Fruit fly (Drosophila melanogaster): ENCODE measurements around the gene Vml.

- TF ChIP-seq jim (GFP tag; optimal IDR thresholded peaks at IDR 0.05) (no peak), Hr83 (GFP tag; optimal IDR thresholded peaks at IDR 0.05; ENCODE audit: poor library complexity, severe bottlenecking) (no peak), sv (GFP tag; optimal IDR thresholded peaks at IDR 0.05) (no peak), pan (optimal IDR thresholded peaks at IDR 0.05) (no peak), woc (GFP tag; optimal IDR thresholded peaks at IDR 0.05) (no peak), dmrt93B (GFP tag; optimal IDR thresholded peaks at IDR 0.05) (no peak), dsf (GFP tag; optimal IDR thresholded peaks at IDR 0.05; ENCODE audit: borderline replicate concordance) (no peak), N (GFP tag; optimal IDR thresholded peaks at IDR 0.05) (no peak), br (GFP tag; optimal IDR thresholded peaks at IDR 0.05) (no peak), Vsx2 (GFP tag; optimal IDR thresholded peaks at IDR 0.05; ENCODE audit: partially characterized antibody) (no peak), usp (GFP tag; optimal IDR thresholded peaks at IDR 0.05) (no peak)
Measured at dm6 chrX:2286255-2286654, 10.6 kb downstream of the Vml start.
